Fruit fly (Drosophila melanogaster): ENCODE measurements around the gene CG8312.

CG8312 gene

dm6 chr3R:9626880-9627401 lies 35.8 kb downstream of the CG8312 start, which contains the start of the genes CG9427 and CG8319:
Gene CG9427, minus strand, starts transcription at chr3R:9626930.
Gene CG8319, plus strand, starts transcription at chr3R:9627321.
- TF ChIP-seq noc (tag; optimal IDR thresholded peaks at IDR 0.05) = peak; percentile 93

- TF ChIP-seq noc (tag; optimal IDR thresholded peaks at IDR 0.05) = no peak
These were observed 36.9 kb downstream of the CG8312 start for dm6 chr3R:9628036-9628435.

- TF ChIP-seq noc (tag; optimal IDR thresholded peaks at IDR 0.05) = no peak
These were observed 37.5 kb downstream of the CG8312 start for dm6 chr3R:9628607-9629006.

- no peak for TF ChIP-seq noc (tag; optimal IDR thresholded peaks at IDR 0.05)
These were observed 39.0 kb downstream of the CG8312 start for dm6 chr3R:9630053-9630632.

- TF ChIP-seq noc (tag; optimal IDR thresholded peaks at IDR 0.05) = peak; percentile 50
These were observed 39.6 kb downstream of the CG8312 start, which contains the start of gene Calr for dm6 chr3R:9630633-9631095. Gene Calr, minus strand, starts transcription at chr3R:9630851.

- TF ChIP-seq noc (tag; optimal IDR thresholded peaks at IDR 0.05) = no peak
These were observed 40.5 kb downstream of the CG8312 start, which contains the start of gene SpdS for dm6 chr3R:9631564-9631963. Gene SpdS, plus strand, starts transcription at chr3R:9631641.

- TF ChIP-seq noc (tag; optimal IDR thresholded peaks at IDR 0.05) = no peak
These were observed 41.2 kb downstream of the CG8312 start for dm6 chr3R:9632110-9632921.

- TF ChIP-seq noc (tag; optimal IDR thresholded peaks at IDR 0.05) = no peak
These were observed 46.3 kb downstream of the CG8312 start, which contains the start of gene Scm for dm6 chr3R:9637361-9637760. Gene Scm, minus strand, starts transcription at chr3R:9637611.

dm6 chr3R:9637882-9638281 lies 46.8 kb downstream of the CG8312 start, which contains the start of gene Dh44:
Gene Dh44, plus strand, starts transcription at chr3R:9638182.
- no peak for TF ChIP-seq noc (tag; optimal IDR thresholded peaks at IDR 0.05)

dm6 chr3R:9640313-9640712 lies 49.2 kb downstream of the CG8312 start:
- TF ChIP-seq noc (tag; optimal IDR thresholded peaks at IDR 0.05) = no peak

- no peak for TF ChIP-seq noc (tag; optimal IDR thresholded peaks at IDR 0.05)
These were observed 52.9 kb downstream of the CG8312 start for dm6 chr3R:9643977-9644376.

- no peak for TF ChIP-seq noc (tag; optimal IDR thresholded peaks at IDR 0.05)
These were observed 53.5 kb downstream of the CG8312 start for dm6 chr3R:9644620-9645019.

dm6 chr3R:9646104-9646707 lies 55.1 kb downstream of the CG8312 start, which contains the start of gene Fst:
Gene Fst, minus strand, starts transcription at chr3R:9646154.
- TF ChIP-seq noc (tag; optimal IDR thresholded peaks at IDR 0.05) = peak; percentile 68

- no peak for TF ChIP-seq noc (tag; optimal IDR thresholded peaks at IDR 0.05)
These were observed 74.3 kb downstream of the CG8312 start for dm6 chr3R:9665405-9665804.

- no peak for TF ChIP-seq noc (tag; optimal IDR thresholded peaks at IDR 0.05)
These were observed 82.1 kb downstream of the CG8312 start for dm6 chr3R:9673207-9673606.

- TF ChIP-seq noc (tag; optimal IDR thresholded peaks at IDR 0.05) = no peak
These were observed 83.1 kb downstream of the CG8312 start, which contains the start of gene Dhc1 for dm6 chr3R:9674196-9674693. Gene Dhc1, minus strand, starts transcription at chr3R:9674643.
